Worm (Caenorhabditis elegans) whole organism, L4 larva: ENCODE results near the gene arl-8.

ENCODE experiments used
- F26F4.8 ChIP-seq: fragments of 200-800 bp; sonication (Bioruptor generic); conservative IDR thresholded peaks from 2 replicates; pipeline ENCODE4 v1.3.6; 2022; ENCODE audit warnings: missing genetic modification characterization, missing compliant biosample characterization
- F49E8.2 ChIP-seq: sonication (generic microtip); optimal IDR thresholded peaks from 2 replicates; lab custom pipeline; 2016; ENCODE audit warnings: missing compliant biosample characterization, mild to moderate bottlenecking, missing genetic modification characterization, borderline replicate concordance
- aly-2 ChIP-seq: sonication (generic microtip); optimal IDR thresholded peaks from 2 replicates; lab custom pipeline; 2018; ENCODE audit warnings: missing biosample characterization, missing genetic modification characterization
- ctbp-1 ChIP-seq: fragments of 200-800 bp; sonication (Bioruptor generic); IDR thresholded peaks from 2 replicates; pipeline ENCODE4 v1.3.6; 2022; ENCODE audit warnings: missing genetic modification reagents, missing genetic modification characterization, missing compliant biosample characterization
- jun-1 ChIP-seq: fragments of 150-350 bp; optimal IDR thresholded peaks from 2 replicates; lab custom pipeline; 2014; ENCODE audit warnings: missing biosample characterization, missing genetic modification reagents, missing genetic modification characterization
- nhr-25 ChIP-seq: sonication (generic microtip); optimal IDR thresholded peaks from 2 replicates; lab custom pipeline; 2017; ENCODE audit warnings: missing genetic modification characterization, mild to moderate bottlenecking, missing compliant biosample characterization, antibody characterized with exemption, moderate library complexity, borderline replicate concordance; ENCODE audit not compliant: insufficient read depth
- nhr-77 ChIP-seq: fragments of 150-350 bp; optimal IDR thresholded peaks from 2 replicates; lab custom pipeline; 2014; ENCODE audit warnings: missing biosample characterization, missing genetic modification characterization
- pqm-1 ChIP-seq: sonication (generic microtip); optimal IDR thresholded peaks from 2 replicates; lab custom pipeline; 2017; ENCODE audit warnings: missing biosample characterization, missing genetic modification characterization
- zag-1 ChIP-seq: fragments of 150-350 bp; optimal IDR thresholded peaks from 2 replicates; lab custom pipeline; 2014; ENCODE audit warnings: missing biosample characterization, missing genetic modification characterization
- ztf-11 ChIP-seq: fragments of 150-350 bp; optimal IDR thresholded peaks from 2 replicates; lab custom pipeline; 2014; ENCODE audit warnings: missing biosample characterization, missing genetic modification characterization

DNA sequence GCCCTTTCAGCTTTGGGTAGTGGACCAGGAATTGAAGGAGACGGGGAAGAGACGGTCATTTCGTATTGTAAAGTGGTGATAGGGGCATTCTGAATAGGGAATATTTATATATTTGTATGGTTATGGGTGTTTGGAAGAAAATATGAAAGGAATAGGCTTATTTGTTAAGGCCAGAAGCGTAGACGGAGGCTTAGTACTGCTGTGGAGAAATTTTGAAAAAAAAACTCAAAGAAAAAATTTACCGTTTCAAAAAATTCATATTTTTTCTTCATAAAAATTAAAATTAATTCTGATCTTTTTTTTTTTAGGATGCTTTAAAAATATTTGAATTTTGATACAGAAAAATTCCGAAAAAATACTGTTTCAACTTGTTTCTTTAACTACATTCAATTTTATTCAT is 31.1 kb downstream of the arl-8 start, which contains the start of gene hhat-2:
- no peak for TF ChIP-seq nhr-25 (tag; lab: Kevin White, UChicago)
- no peak for TF ChIP-seq aly-2 (tag; lab: Kevin White, UChicago)
- no peak for TF ChIP-seq nhr-77
- TF ChIP-seq pqm-1 (tag; lab: Kevin White, UChicago): no peak
- no peak for TF ChIP-seq F26F4.8 (GFP tag; lab: Robert Waterston, UW)
- TF ChIP-seq F49E8.2 (tag; lab: Kevin White, UChicago): no peak
- no peak for TF ChIP-seq zag-1 (tag; lab: Kevin White, UChicago)
- TF ChIP-seq jun-1 (tag; lab: Kevin White, UChicago): no peak
- TF ChIP-seq ztf-11 (tag; lab: Kevin White, UChicago): no peak
- TF ChIP-seq ctbp-1 (GFP tag; lab: Robert Waterston, UW): no peak
